Worm (Caenorhabditis elegans) whole organism, L4/young adult: ENCODE measurements around the gene num-1.

Source experiments
- W03F9.2 ChIP-seq: fragments of 150-350 bp; optimal IDR thresholded peaks from 2 replicates; lab custom pipeline; 2014; ENCODE audit warnings: missing biosample characterization, missing genetic modification characterization
- dao-5 ChIP-seq: sonication (generic microtip); optimal IDR thresholded peaks from 2 replicates; lab custom pipeline; 2016; ENCODE audit warnings: missing genotype, missing genetic modification characterization, moderate library complexity, missing compliant biosample characterization
- him-1 ChIP-seq: sonication (generic microtip); optimal IDR thresholded peaks from 2 replicates; lab custom pipeline; 2016; ENCODE audit warnings: missing genotype, missing genetic modification reagents, missing genetic modification characterization, missing compliant biosample characterization

- TF ChIP-seq W03F9.2 (tag; lab: Kevin White, UChicago): no peak
- TF ChIP-seq dao-5 (tag; lab: Kevin White, UChicago): no peak
- TF ChIP-seq him-1 (tag; lab: Kevin White, UChicago): no peak
Observed at ce11 chrV:20820033-20820432, 9.6 kb upstream of the num-1 start, which contains the start of gene T03D8.6.
